Worm (Caenorhabditis elegans) whole organism, young adult: ENCODE measurements around the gene T27A1.3.
"Not testable (repeated sequence)": the region's sequence is repeated elsewhere in the genome, so short reads cannot be mapped to it uniquely, and the experiment has no call there.

Experiments used
- D2030.7 ChIP-seq: fragments of 200-800 bp; sonication (Bioruptor generic); IDR thresholded peaks from 2 replicates; pipeline ENCODE4 v1.3.6; 2022; ENCODE audit warnings: missing genetic modification reagents, missing genetic modification characterization, missing compliant biosample characterization
- F33H1.4 ChIP-seq: fragments of 200-800 bp; sonication (Bioruptor generic); IDR thresholded peaks from 2 replicates; pipeline ENCODE4 v1.3.6; 2022; ENCODE audit warnings: missing genetic modification reagents, missing genetic modification characterization, missing compliant biosample characterization
- F37B4.10 ChIP-seq: fragments of 200-800 bp; sonication (Bioruptor generic); IDR thresholded peaks from 2 replicates; pipeline ENCODE4 v1.3.6; 2022; ENCODE audit warnings: missing genetic modification characterization, missing compliant biosample characterization
- F52B5.7 ChIP-seq: sonication (generic microtip); optimal IDR thresholded peaks from 2 replicates; lab custom pipeline; 2016; ENCODE audit warnings: mild to moderate bottlenecking, missing genetic modification characterization, missing compliant biosample characterization
- F57A8.1 ChIP-seq: fragments of 200-800 bp; sonication (Bioruptor generic); optimal IDR thresholded peaks from 2 replicates; lab custom pipeline; 2018; ENCODE audit warnings: mild to moderate bottlenecking, missing genetic modification characterization, moderate library complexity, missing compliant biosample characterization
- Y53F4B.3 ChIP-seq: fragments of 200-800 bp; sonication (Bioruptor generic); IDR thresholded peaks from 2 replicates; pipeline ENCODE4 v1.3.6; 2022; ENCODE audit warnings: missing genetic modification reagents, missing genetic modification characterization, missing compliant biosample characterization
- ama-1 ChIP-seq, 3 experiments: fragments of 150-350 bp in 1 of 3; sonication (generic microtip) in 2 of 3; optimal IDR thresholded peaks; 2 replicates each; lab custom pipeline; 2014 to 2018; ENCODE audit warnings: missing biosample characterization in 2 of 3, missing genetic modification characterization in 2 of 3, missing genetic modification reagents in 2 of 3
- atf-7 ChIP-seq: sonication (generic microtip); optimal IDR thresholded peaks from 2 replicates; lab custom pipeline; 2017; ENCODE audit warnings: mild to moderate bottlenecking, missing genetic modification characterization, missing compliant biosample characterization
- attf-6 ChIP-seq: fragments of 200-800 bp; sonication (Bioruptor generic); IDR thresholded peaks from 2 replicates; pipeline ENCODE4 v1.3.6; 2022; ENCODE audit warnings: missing genetic modification reagents, missing genetic modification characterization, missing compliant biosample characterization
- cebp-2 ChIP-seq: fragments of 200-800 bp; sonication (Bioruptor generic); IDR thresholded peaks from 2 replicates; pipeline ENCODE4 v1.3.6; 2022; ENCODE audit warnings: missing genetic modification characterization, missing compliant biosample characterization
- ceh-100 ChIP-seq: fragments of 200-800 bp; sonication (Bioruptor generic); IDR thresholded peaks from 2 replicates; pipeline ENCODE4 v1.3.6; 2022; ENCODE audit warnings: missing genetic modification reagents, missing genetic modification characterization, missing compliant biosample characterization
- ceh-27 ChIP-seq: fragments of 200-800 bp; sonication (Bioruptor generic); optimal IDR thresholded peaks from 2 replicates; lab custom pipeline; 2018; ENCODE audit warnings: mild to moderate bottlenecking, missing genetic modification characterization, moderate library complexity, missing compliant biosample characterization
- dpff-1 ChIP-seq: sonication (generic microtip); optimal IDR thresholded peaks from 2 replicates; lab custom pipeline; 2017; ENCODE audit warnings: mild to moderate bottlenecking, missing genetic modification characterization, missing compliant biosample characterization
- ekl-4 ChIP-seq: fragments of 200-800 bp; sonication (Bioruptor generic); IDR thresholded peaks from 2 replicates; pipeline ENCODE4 v1.3.6; 2022; ENCODE audit warnings: missing genetic modification reagents, missing genetic modification characterization, missing compliant biosample characterization
- lir-1 ChIP-seq: fragments of 200-800 bp; sonication (Bioruptor generic); conservative IDR thresholded peaks from 2 replicates; pipeline ENCODE4 v1.3.6; 2022; ENCODE audit warnings: missing genetic modification reagents, missing genetic modification characterization, missing compliant biosample characterization
- madf-10 ChIP-seq: sonication (generic microtip); optimal IDR thresholded peaks from 2 replicates; lab custom pipeline; 2016; ENCODE audit warnings: mild to moderate bottlenecking, missing genetic modification characterization, missing compliant biosample characterization
- madf-6 ChIP-seq: fragments of 200-800 bp; sonication (Bioruptor generic); IDR thresholded peaks from 2 replicates; pipeline ENCODE4 v1.3.6; 2022; ENCODE audit warnings: missing genetic modification reagents, missing genetic modification characterization, missing compliant biosample characterization
- nfya-1 ChIP-seq: sonication (generic microtip); optimal IDR thresholded peaks from 2 replicates; lab custom pipeline; 2017; ENCODE audit warnings: antibody characterized with exemption, missing compliant biosample characterization, missing genetic modification characterization, borderline replicate concordance; ENCODE audit not compliant: insufficient read depth
- nhr-120 ChIP-seq: fragments of 200-800 bp; sonication (Bioruptor generic); IDR thresholded peaks from 2 replicates; pipeline ENCODE4 v1.3.6; 2022; ENCODE audit warnings: missing genetic modification characterization, missing compliant biosample characterization
- snpc-1.1 ChIP-seq: sonication (generic microtip); optimal IDR thresholded peaks from 2 replicates; lab custom pipeline; 2017; ENCODE audit warnings: missing genetic modification characterization, mild to moderate bottlenecking, missing compliant biosample characterization, antibody characterized with exemption, moderate library complexity, missing genotype, missing genetic modification reagents; ENCODE audit not compliant: insufficient read depth
- snpc-1.3 ChIP-seq: sonication (generic microtip); optimal IDR thresholded peaks from 2 replicates; lab custom pipeline; 2017; ENCODE audit warnings: missing genetic modification characterization, mild to moderate bottlenecking, missing compliant biosample characterization, antibody characterized with exemption, moderate library complexity, missing genotype, missing genetic modification reagents; ENCODE audit not compliant: insufficient read depth
- tbp1 ChIP-seq: fragments of 200-800 bp; sonication (Bioruptor generic); optimal IDR thresholded peaks from 2 replicates; lab custom pipeline; 2018; ENCODE audit warnings: mild to moderate bottlenecking, missing genetic modification characterization, missing compliant biosample characterization
- unc-130 ChIP-seq: sonication (generic microtip); optimal IDR thresholded peaks from 2 replicates; lab custom pipeline; 2016; ENCODE audit warnings: missing genetic modification reagents, missing genetic modification characterization, missing compliant biosample characterization
- zim-3 ChIP-seq: sonication (generic microtip); optimal IDR thresholded peaks from 2 replicates; lab custom pipeline; 2017; ENCODE audit warnings: mild to moderate bottlenecking, missing genetic modification characterization, moderate library complexity, missing compliant biosample characterization
- ztf-18 ChIP-seq: sonication (generic microtip); optimal IDR thresholded peaks from 2 replicates; lab custom pipeline; 2016; ENCODE audit warnings: missing genotype, mild to moderate bottlenecking, missing genetic modification characterization, missing compliant biosample characterization
- ztf-26 ChIP-seq: sonication (generic microtip); optimal IDR thresholded peaks from 2 replicates; lab custom pipeline; 2017; ENCODE audit warnings: missing genetic modification characterization, missing compliant biosample characterization
- ztf-28 ChIP-seq: fragments of 200-800 bp; sonication (Bioruptor generic); IDR thresholded peaks from 2 replicates; pipeline ENCODE4 v1.3.6; 2022; ENCODE audit warnings: missing genetic modification reagents, missing genetic modification characterization, missing compliant biosample characterization
- ztf-3 ChIP-seq: fragments of 200-800 bp; sonication (Bioruptor generic); optimal IDR thresholded peaks from 2 replicates; lab custom pipeline; 2018; ENCODE audit warnings: mild to moderate bottlenecking, missing genetic modification characterization, missing compliant biosample characterization

Gene T27A1.3

ce11 chrII:584321-584848 is 49.1 kb downstream of the T27A1.3 start, which contains the start of the genes W08F4.12 and W08F4.13:
TSS of gene W08F4.12 (minus strand) at chrII:584421.
TSS of gene W08F4.13 (plus strand) at chrII:584798.
- TF ChIP-seq cebp-2 (GFP tag; lab: Robert Waterston, UW) (no peak), D2030.7 (GFP tag; lab: Robert Waterston, UW) (no peak), ekl-4 (no peak), madf-6 (no peak), nfya-1 (tag; lab: Kevin White, UChicago) (no peak), F37B4.10 (no peak), zim-3 (tag; lab: Kevin White, UChicago) (no peak), atf-7 (no peak), ztf-26 (tag; lab: Kevin White, UChicago) (no peak), ztf-18 (tag; lab: Kevin White, UChicago) (no peak), Y53F4B.3 (GFP tag; lab: Robert Waterston, UW) (no peak)

ce11 chrII:587533-587932 is 52.2 kb downstream of the T27A1.3 start, which contains the start of gene fbxb-34:
TSS of gene fbxb-34 (plus strand) at chrII:587833.
- TF ChIP-seq ceh-27 (GFP tag; lab: Kevin White, UChicago): no peak
- TF ChIP-seq ztf-3 (GFP tag; lab: Kevin White, UChicago): no peak
- TF ChIP-seq snpc-1.1 (tag; lab: Kevin White, UChicago): no peak
- TF ChIP-seq nhr-120 (GFP tag; lab: Robert Waterston, UW): no peak
- no peak for TF ChIP-seq lir-1
- no peak for TF ChIP-seq ama-1 (optimal IDR thresholded peaks at IDR 0.05; lab: Kevin White, UChicago)
- no peak for TF ChIP-seq ama-1 (GFP tag; optimal IDR thresholded peaks at IDR 0.05; lab: Kevin White, UChicago)
- no peak for TF ChIP-seq dpff-1
- TF ChIP-seq ztf-28 (GFP tag; lab: Robert Waterston, UW): no peak
- no peak for TF ChIP-seq madf-10 (tag; lab: Kevin White, UChicago)
- no peak for TF ChIP-seq F33H1.4 (GFP tag; lab: Robert Waterston, UW)
- TF ChIP-seq tbp1 (GFP tag; lab: Kevin White, UChicago): no peak
- TF ChIP-seq nfya-1 (tag; lab: Kevin White, UChicago): no peak

ce11 chrII:591110-591509 is 55.8 kb downstream of the T27A1.3 start, which contains the start of gene W08F4.10:
TSS of gene W08F4.10 (minus strand) at chrII:591210.
- TF ChIP-seq F57A8.1 (GFP tag; lab: Kevin White, UChicago) (no peak), attf-6 (no peak), ztf-18 (tag; lab: Kevin White, UChicago) (no peak), unc-130 (GFP tag; lab: Kevin White, UChicago) (no peak), F52B5.7 (no peak), ztf-3 (GFP tag; lab: Kevin White, UChicago) (no peak), F37B4.10 (no peak)

ce11 chrII:593221-593620 is 57.9 kb downstream of the T27A1.3 start, which contains the start of gene W08F4.1:
TSS of gene W08F4.1 (plus strand) at chrII:593521.
- not testable (repeated sequence) for TF ChIP-seq ztf-28 (GFP tag; lab: Robert Waterston, UW); snpc-1.3 (tag; lab: Kevin White, UChicago); ceh-100
